Worm (Caenorhabditis elegans): ENCODE results near the gene str-232.
"Not testable (repeated sequence)": the region's sequence is repeated elsewhere in the genome, so short reads cannot be mapped to it uniquely, and the experiment has no call there.

str-232 gene

ce11 chrV:15991850-15992249 lies 23.7 kb downstream of the str-232 start, which contains the start of gene C06C6.7:
C06C6.7 (plus strand) TSS chrV:15992150.
- not testable (repeated sequence) for TF ChIP-seq B0310.2 (tag; optimal IDR thresholded peaks at IDR 0.05); ama-1 (optimal IDR thresholded peaks at IDR 0.05); tbx-37 (GFP tag; conservative IDR thresholded peaks at IDR 0.05)

ce11 chrV:15988074-15988473 lies 27.5 kb downstream of the str-232 start, which contains the start of gene F36G9.15:
F36G9.15 (minus strand) TSS chrV:15988174.
- TF ChIP-seq scrt-1 (GFP tag; IDR thresholded peaks at IDR 0.05), result no peak
- no peak for TF ChIP-seq tbx-37 (GFP tag; conservative IDR thresholded peaks at IDR 0.05)
- no peak for TF ChIP-seq hnd-1 (tag; optimal IDR thresholded peaks at IDR 0.05)
- TF ChIP-seq ceh-13 (GFP tag; optimal IDR thresholded peaks at IDR 0.05), result no peak
- TF ChIP-seq ama-1 (optimal IDR thresholded peaks at IDR 0.05), result no peak
- no peak for TF ChIP-seq tra-4 (tag; optimal IDR thresholded peaks at IDR 0.05)
- no peak for TF ChIP-seq tbx-11 (GFP tag; IDR thresholded peaks at IDR 0.05)
- no peak for TF ChIP-seq sea-1 (GFP tag; conservative IDR thresholded peaks at IDR 0.05)
- TF ChIP-seq B0310.2 (tag; optimal IDR thresholded peaks at IDR 0.05), result no peak
- no peak for TF ChIP-seq hmbx-1 (tag; optimal IDR thresholded peaks at IDR 0.05)
- TF ChIP-seq hmg-4 (GFP tag; optimal IDR thresholded peaks at IDR 0.05), result no peak
- no peak for TF ChIP-seq flt-1 (GFP tag; IDR thresholded peaks at IDR 0.05)
- TF ChIP-seq ceh-36 (tag; optimal IDR thresholded peaks at IDR 0.05), result no peak

ce11 chrV:15982733-15983344 lies 32.7 kb downstream of the str-232 start, which contains the start of the genes fbxa-99 and F36G9.13:
fbxa-99 (minus strand) TSS chrV:15982854.
F36G9.13 (plus strand) TSS chrV:15983294.
- TF ChIP-seq ets-7 (tag; optimal IDR thresholded peaks at IDR 0.05) (no peak), hmg-4 (GFP tag; optimal IDR thresholded peaks at IDR 0.05) (no peak)

- TF ChIP-seq F13C5.2 (tag; optimal IDR thresholded peaks at IDR 0.05) (no peak), ceh-13 (GFP tag; optimal IDR thresholded peaks at IDR 0.05) (no peak), scrt-1 (GFP tag; IDR thresholded peaks at IDR 0.05) (no peak), hnd-1 (tag; optimal IDR thresholded peaks at IDR 0.05) (no peak), B0310.2 (tag; optimal IDR thresholded peaks at IDR 0.05) (no peak), hmg-4 (GFP tag; optimal IDR thresholded peaks at IDR 0.05) (no peak), tra-4 (tag; optimal IDR thresholded peaks at IDR 0.05) (no peak), ama-1 (optimal IDR thresholded peaks at IDR 0.05) (no peak), tbx-37 (GFP tag; conservative IDR thresholded peaks at IDR 0.05) (no peak), ceh-36 (tag; optimal IDR thresholded peaks at IDR 0.05) (no peak), tbx-11 (GFP tag; IDR thresholded peaks at IDR 0.05) (no peak), ets-7 (tag; optimal IDR thresholded peaks at IDR 0.05) (no peak), sea-1 (GFP tag; conservative IDR thresholded peaks at IDR 0.05) (no peak), pes-1 (GFP tag; IDR thresholded peaks at IDR 0.05) (no peak), hmbx-1 (tag; optimal IDR thresholded peaks at IDR 0.05) (no peak), aly-1 (tag; optimal IDR thresholded peaks at IDR 0.05) (no peak)
Measured at ce11 chrV:15978232-15978764, 37.3 kb downstream of the str-232 start, which contains the start of gene oac-20. oac-20 (plus strand) TSS chrV:15978714.

- no peak for TF ChIP-seq F13C5.2 (tag; optimal IDR thresholded peaks at IDR 0.05)
- no peak for TF ChIP-seq ceh-13 (GFP tag; optimal IDR thresholded peaks at IDR 0.05)
- no peak for TF ChIP-seq tbx-37 (GFP tag; conservative IDR thresholded peaks at IDR 0.05)
- TF ChIP-seq hnd-1 (tag; optimal IDR thresholded peaks at IDR 0.05), result no peak
- no peak for TF ChIP-seq tra-4 (tag; optimal IDR thresholded peaks at IDR 0.05)
- no peak for TF ChIP-seq sea-1 (GFP tag; conservative IDR thresholded peaks at IDR 0.05)
- no peak for TF ChIP-seq ceh-36 (tag; optimal IDR thresholded peaks at IDR 0.05)
- TF ChIP-seq B0310.2 (tag; optimal IDR thresholded peaks at IDR 0.05), result no peak
- TF ChIP-seq aly-1 (tag; optimal IDR thresholded peaks at IDR 0.05), result no peak
- no peak for TF ChIP-seq flt-1 (GFP tag; IDR thresholded peaks at IDR 0.05)
- no peak for TF ChIP-seq scrt-1 (GFP tag; IDR thresholded peaks at IDR 0.05)
- TF ChIP-seq ets-7 (tag; optimal IDR thresholded peaks at IDR 0.05), result no peak
- no peak for TF ChIP-seq tbx-11 (GFP tag; IDR thresholded peaks at IDR 0.05)
- no peak for TF ChIP-seq pes-1 (GFP tag; IDR thresholded peaks at IDR 0.05)
- no peak for TF ChIP-seq hmbx-1 (tag; optimal IDR thresholded peaks at IDR 0.05)
- TF ChIP-seq hmg-4 (GFP tag; optimal IDR thresholded peaks at IDR 0.05), result no peak
- TF ChIP-seq ama-1 (optimal IDR thresholded peaks at IDR 0.05), result no peak
Measured at ce11 chrV:15975845-15976244, 39.7 kb downstream of the str-232 start, which contains the start of gene clec-232. clec-232 (plus strand) TSS chrV:15976145.

ce11 chrV:15974836-15975235 lies 40.7 kb downstream of the str-232 start, which contains the start of gene sru-22:
sru-22 (minus strand) TSS chrV:15974936.
- TF ChIP-seq hmg-4 (GFP tag; optimal IDR thresholded peaks at IDR 0.05) (no peak), ceh-36 (tag; optimal IDR thresholded peaks at IDR 0.05) (no peak), scrt-1 (GFP tag; IDR thresholded peaks at IDR 0.05) (no peak)

- no peak for TF ChIP-seq tbx-37 (GFP tag; conservative IDR thresholded peaks at IDR 0.05)
- no peak for TF ChIP-seq ceh-36 (tag; optimal IDR thresholded peaks at IDR 0.05)
- TF ChIP-seq ceh-13 (GFP tag; optimal IDR thresholded peaks at IDR 0.05), result no peak
- no peak for TF ChIP-seq tra-4 (tag; optimal IDR thresholded peaks at IDR 0.05)
Measured at ce11 chrV:15972484-15972883, 43.1 kb downstream of the str-232 start, which contains the start of gene sru-23. sru-23 (minus strand) TSS chrV:15972584.

ce11 chrV:15970820-15971219 lies 44.7 kb downstream of the str-232 start:
- TF ChIP-seq tbx-11 (GFP tag; IDR thresholded peaks at IDR 0.05), result no peak
- no peak for TF ChIP-seq hnd-1 (tag; optimal IDR thresholded peaks at IDR 0.05)
- no peak for TF ChIP-seq ets-7 (tag; optimal IDR thresholded peaks at IDR 0.05)
- TF ChIP-seq sea-1 (GFP tag; conservative IDR thresholded peaks at IDR 0.05), result no peak
- TF ChIP-seq aly-1 (tag; optimal IDR thresholded peaks at IDR 0.05), result no peak
- TF ChIP-seq B0310.2 (tag; optimal IDR thresholded peaks at IDR 0.05), result no peak
- no peak for TF ChIP-seq flt-1 (GFP tag; IDR thresholded peaks at IDR 0.05)
- no peak for TF ChIP-seq hmbx-1 (tag; optimal IDR thresholded peaks at IDR 0.05)
- no peak for TF ChIP-seq ceh-36 (tag; optimal IDR thresholded peaks at IDR 0.05)
- no peak for TF ChIP-seq F13C5.2 (tag; optimal IDR thresholded peaks at IDR 0.05)
